Worm (Caenorhabditis elegans) whole organism, late embryonic: ENCODE results near the gene ZK1307.9.

Source experiments
- fkh-10 ChIP-seq: fragments of 150-350 bp; optimal IDR thresholded peaks from 2 replicates; lab custom pipeline; 2014; ENCODE audit warnings: missing biosample characterization, missing genetic modification reagents, missing genetic modification characterization
- hlh-8 ChIP-seq: sonication (generic microtip); optimal IDR thresholded peaks from 2 replicates; lab custom pipeline; 2016; ENCODE audit warnings: missing genotype, missing genetic modification characterization, missing compliant biosample characterization

DNA sequence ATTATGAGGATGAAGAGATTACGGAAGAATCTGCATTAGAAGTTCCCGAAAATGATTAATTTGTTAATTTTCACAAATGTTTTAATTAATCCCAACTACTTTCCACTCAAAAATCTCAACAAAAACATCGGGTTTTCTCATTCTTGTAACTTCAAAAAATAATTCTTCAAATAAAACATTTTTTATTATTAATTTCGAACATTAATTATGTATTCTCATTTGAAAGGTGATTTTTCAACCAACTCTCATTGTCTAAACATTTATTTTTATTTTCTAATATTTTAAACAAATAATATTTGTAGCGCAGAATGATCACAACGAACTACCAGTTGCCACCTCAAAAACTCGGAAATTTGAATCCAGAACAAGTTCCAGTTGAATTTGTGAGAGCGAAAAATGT lies 22.0 kb downstream of the ZK1307.9 start, which contains the start of gene ZK1320.7:
- TF ChIP-seq hlh-8, result no peak
- TF ChIP-seq fkh-10 (GFP tag; lab: Kevin White, UChicago), result no peak
